Worm (Caenorhabditis elegans) whole organism, young adult: ENCODE data around the gene W09G12.9.

Experiments
- B0336.3 ChIP-seq: fragments of 200-800 bp; sonication (Bioruptor generic); IDR thresholded peaks from 2 replicates; pipeline ENCODE4 v1.3.6; 2022; ENCODE audit warnings: missing genetic modification characterization, missing compliant biosample characterization
- D2030.7 ChIP-seq: fragments of 200-800 bp; sonication (Bioruptor generic); IDR thresholded peaks from 2 replicates; pipeline ENCODE4 v1.3.6; 2022; ENCODE audit warnings: missing genetic modification reagents, missing genetic modification characterization, missing compliant biosample characterization
- F22D6.2 ChIP-seq: sonication (generic microtip); optimal IDR thresholded peaks from 2 replicates; lab custom pipeline; 2016; ENCODE audit warnings: mild to moderate bottlenecking, missing genetic modification characterization, missing compliant biosample characterization
- F23B12.7 ChIP-seq: sonication (generic microtip); optimal IDR thresholded peaks from 2 replicates; lab custom pipeline; 2017; ENCODE audit warnings: missing genetic modification characterization, mild to moderate bottlenecking, missing compliant biosample characterization, antibody characterized with exemption, moderate library complexity; ENCODE audit not compliant: insufficient read depth
- F33H1.4 ChIP-seq: fragments of 200-800 bp; sonication (Bioruptor generic); IDR thresholded peaks from 2 replicates; pipeline ENCODE4 v1.3.6; 2022; ENCODE audit warnings: missing genetic modification reagents, missing genetic modification characterization, missing compliant biosample characterization
- F39B2.1 ChIP-seq: fragments of 200-800 bp; sonication (Bioruptor generic); IDR thresholded peaks from 2 replicates; pipeline ENCODE4 v1.3.6; 2022; ENCODE audit warnings: missing genetic modification reagents, missing genetic modification characterization, missing compliant biosample characterization
- F52B5.7 ChIP-seq: sonication (generic microtip); optimal IDR thresholded peaks from 2 replicates; lab custom pipeline; 2016; ENCODE audit warnings: mild to moderate bottlenecking, missing genetic modification characterization, missing compliant biosample characterization
- T07F8.4 ChIP-seq: sonication (generic microtip); optimal IDR thresholded peaks from 2 replicates; lab custom pipeline; 2016; ENCODE audit warnings: mild to moderate bottlenecking, missing genetic modification characterization, moderate library complexity, missing compliant biosample characterization
- Y53F4B.3 ChIP-seq: fragments of 200-800 bp; sonication (Bioruptor generic); IDR thresholded peaks from 2 replicates; pipeline ENCODE4 v1.3.6; 2022; ENCODE audit warnings: missing genetic modification reagents, missing genetic modification characterization, missing compliant biosample characterization
- Y67H2A.10 ChIP-seq: fragments of 200-800 bp; sonication (Bioruptor generic); conservative IDR thresholded peaks from 2 replicates; pipeline ENCODE4 v1.3.6; 2022; ENCODE audit warnings: missing genetic modification reagents, missing genetic modification characterization, missing compliant biosample characterization
- akir-1 ChIP-seq: fragments of 200-800 bp; sonication (Bioruptor generic); optimal IDR thresholded peaks from 2 replicates; lab custom pipeline; 2018; ENCODE audit warnings: mild to moderate bottlenecking, missing genetic modification characterization, moderate library complexity, missing compliant biosample characterization
- bed-1 ChIP-seq: fragments of 200-800 bp; sonication (Bioruptor generic); IDR thresholded peaks from 2 replicates; pipeline ENCODE4 v1.3.6; 2022; ENCODE audit warnings: missing genetic modification reagents, missing genetic modification characterization, missing compliant biosample characterization
- cebp-1 ChIP-seq, 2 experiments: fragments of 200-800 bp in 1 of 2; sonication (Bioruptor generic) in 1 of 2; sonication (generic microtip) in 1 of 2; IDR thresholded peaks in 1 of 2; optimal IDR thresholded peaks in 1 of 2; 2 replicates each; pipeline versions ENCODE4 v1.3.6 to Lab custom; 2017 to 2022; ENCODE audit warnings: missing compliant biosample characterization in 2 of 2, missing genetic modification characterization in 2 of 2, mild to moderate bottlenecking in 1 of 2, missing genetic modification reagents in 1 of 2, moderate library complexity in 1 of 2
- ceh-27 ChIP-seq: fragments of 200-800 bp; sonication (Bioruptor generic); optimal IDR thresholded peaks from 2 replicates; lab custom pipeline; 2018; ENCODE audit warnings: mild to moderate bottlenecking, missing genetic modification characterization, moderate library complexity, missing compliant biosample characterization
- ceh-40 ChIP-seq: fragments of 200-800 bp; sonication (Bioruptor generic); IDR thresholded peaks from 2 replicates; pipeline ENCODE4 v1.3.6; 2022; ENCODE audit warnings: missing genetic modification characterization, missing compliant biosample characterization
- ceh-58 ChIP-seq: fragments of 200-800 bp; sonication (Bioruptor generic); IDR thresholded peaks from 2 replicates; pipeline ENCODE4 v1.3.6; 2022; ENCODE audit warnings: missing genetic modification characterization, missing compliant biosample characterization
- dpff-1 ChIP-seq: sonication (generic microtip); optimal IDR thresholded peaks from 2 replicates; lab custom pipeline; 2017; ENCODE audit warnings: mild to moderate bottlenecking, missing genetic modification characterization, missing compliant biosample characterization
- dpl-1 ChIP-seq: fragments of 150-350 bp; optimal IDR thresholded peaks from 2 replicates; lab custom pipeline; 2014; ENCODE audit warnings: missing biosample characterization, missing genetic modification reagents, missing genetic modification characterization
- efl-1 ChIP-seq: fragments of 150-350 bp; optimal IDR thresholded peaks from 2 replicates; lab custom pipeline; 2014; ENCODE audit warnings: missing biosample characterization, missing genetic modification reagents, missing genetic modification characterization
- egl-18 ChIP-seq: fragments of 200-800 bp; sonication (Bioruptor generic); IDR thresholded peaks from 2 replicates; pipeline ENCODE4 v1.3.6; 2022; ENCODE audit warnings: missing genetic modification reagents, missing genetic modification characterization, missing compliant biosample characterization
- egrh-3 ChIP-seq: fragments of 200-800 bp; sonication (Bioruptor generic); IDR thresholded peaks from 2 replicates; pipeline ENCODE4 v1.3.6; 2022; ENCODE audit warnings: missing genetic modification reagents, missing genetic modification characterization, missing compliant biosample characterization
- ekl-4 ChIP-seq: fragments of 200-800 bp; sonication (Bioruptor generic); IDR thresholded peaks from 2 replicates; pipeline ENCODE4 v1.3.6; 2022; ENCODE audit warnings: missing genetic modification reagents, missing genetic modification characterization, missing compliant biosample characterization
- hlh-26 ChIP-seq: fragments of 200-800 bp; sonication (Bioruptor generic); conservative IDR thresholded peaks from 2 replicates; pipeline ENCODE4 v1.3.6; 2022; ENCODE audit warnings: missing genetic modification reagents, missing genetic modification characterization, missing compliant biosample characterization
- lag-1 ChIP-seq: fragments of 200-800 bp; sonication (Bioruptor generic); IDR thresholded peaks from 2 replicates; pipeline ENCODE4 v1.3.6; 2022; ENCODE audit warnings: missing genetic modification reagents, missing genetic modification characterization, missing compliant biosample characterization
- let-607 ChIP-seq, 2 experiments: fragments of 200-800 bp in 1 of 2; sonication (Bioruptor generic) in 1 of 2; sonication (generic microtip) in 1 of 2; optimal IDR thresholded peaks; 2 replicates each; lab custom pipeline; 2016 to 2018; ENCODE audit warnings: mild to moderate bottlenecking in 2 of 2, missing compliant biosample characterization in 2 of 2, missing genetic modification characterization in 2 of 2, moderate library complexity in 2 of 2, missing genotype in 1 of 2
- lin-40 ChIP-seq: sonication (generic microtip); optimal IDR thresholded peaks from 2 replicates; lab custom pipeline; 2016; ENCODE audit warnings: missing genetic modification characterization, mild to moderate bottlenecking, missing compliant biosample characterization, missing genotype, missing genetic modification reagents
- lin-54 ChIP-seq: fragments of 200-800 bp; sonication (Bioruptor generic); optimal IDR thresholded peaks from 2 replicates; lab custom pipeline; 2018; ENCODE audit warnings: mild to moderate bottlenecking, missing genetic modification characterization, missing compliant biosample characterization
- lsy-27 ChIP-seq: sonication (generic microtip); optimal IDR thresholded peaks from 2 replicates; lab custom pipeline; 2017; ENCODE audit warnings: missing genetic modification characterization, mild to moderate bottlenecking, missing compliant biosample characterization, antibody characterized with exemption, missing genotype, borderline replicate concordance; ENCODE audit not compliant: insufficient read depth
- madf-10 ChIP-seq: sonication (generic microtip); optimal IDR thresholded peaks from 2 replicates; lab custom pipeline; 2016; ENCODE audit warnings: mild to moderate bottlenecking, missing genetic modification characterization, missing compliant biosample characterization
- madf-3 ChIP-seq: fragments of 200-800 bp; sonication (Bioruptor generic); IDR thresholded peaks from 2 replicates; pipeline ENCODE4 v1.3.6; 2022; ENCODE audit warnings: missing genetic modification reagents, missing genetic modification characterization, missing compliant biosample characterization
- mcd-1 ChIP-seq: fragments of 200-800 bp; sonication (Bioruptor generic); IDR thresholded peaks from 2 replicates; pipeline ENCODE4 v1.3.6; 2022; ENCODE audit warnings: missing genetic modification reagents, missing genetic modification characterization, missing compliant biosample characterization
- mel-28 ChIP-seq: sonication (generic microtip); optimal IDR thresholded peaks from 2 replicates; lab custom pipeline; 2016; ENCODE audit warnings: borderline replicate concordance, mild to moderate bottlenecking, missing genetic modification characterization, missing compliant biosample characterization
- mes-4 ChIP-seq: sonication (generic microtip); optimal IDR thresholded peaks from 2 replicates; lab custom pipeline; 2016; ENCODE audit warnings: missing genotype, missing genetic modification characterization, missing compliant biosample characterization
- mxl-1 ChIP-seq: sonication (generic microtip); optimal IDR thresholded peaks from 2 replicates; lab custom pipeline; 2016; ENCODE audit warnings: missing genetic modification characterization, missing compliant biosample characterization
- nhr-179 ChIP-seq: sonication (generic microtip); optimal IDR thresholded peaks from 2 replicates; lab custom pipeline; 2016; ENCODE audit warnings: mild to moderate bottlenecking, missing genetic modification characterization, missing compliant biosample characterization
- nhr-80 ChIP-seq: sonication (generic microtip); optimal IDR thresholded peaks from 2 replicates; lab custom pipeline; 2016; ENCODE audit warnings: missing genetic modification characterization, missing compliant biosample characterization
- rec-8 ChIP-seq, 2 experiments: sonication (generic microtip); optimal IDR thresholded peaks; 2 replicates each; lab custom pipeline; 2016; ENCODE audit warnings: mild to moderate bottlenecking in 2 of 2, missing genetic modification characterization in 2 of 2, missing genetic modification reagents in 2 of 2, missing genotype in 2 of 2, missing biosample characterization in 1 of 2, missing compliant biosample characterization in 1 of 2, moderate library complexity in 1 of 2
- rpc-1 ChIP-seq, 2 experiments: fragments of 150-350 bp in 1 of 2; sonication (generic microtip) in 1 of 2; optimal IDR thresholded peaks; 2 replicates each; lab custom pipeline; 2014 to 2018; ENCODE audit warnings: missing biosample characterization in 1 of 2, missing genetic modification characterization in 1 of 2, missing genetic modification reagents in 1 of 2, missing genotype in 1 of 2
- snpc-1.3 ChIP-seq: sonication (generic microtip); optimal IDR thresholded peaks from 2 replicates; lab custom pipeline; 2017; ENCODE audit warnings: missing genetic modification characterization, mild to moderate bottlenecking, missing compliant biosample characterization, antibody characterized with exemption, moderate library complexity, missing genotype, missing genetic modification reagents; ENCODE audit not compliant: insufficient read depth
- snpc-4 ChIP-seq, 5 experiments: fragments of 150-350 bp in 1 of 5; sonication (generic microtip) in 4 of 5; optimal IDR thresholded peaks; 2 replicates each; lab custom pipeline; 2014 to 2018; ENCODE audit warnings: missing genetic modification characterization in 5 of 5, missing biosample characterization in 3 of 5, antibody characterized with exemption in 2 of 5, mild to moderate bottlenecking in 2 of 5, missing compliant biosample characterization in 2 of 5, missing genotype in 2 of 5, moderate library complexity in 2 of 5, missing genetic modification reagents in 1 of 5
- tlf-1 ChIP-seq: fragments of 200-800 bp; sonication (Bioruptor generic); optimal IDR thresholded peaks from 2 replicates; lab custom pipeline; 2018; ENCODE audit warnings: mild to moderate bottlenecking, missing genetic modification characterization, missing compliant biosample characterization
- unc-130 ChIP-seq: sonication (generic microtip); optimal IDR thresholded peaks from 2 replicates; lab custom pipeline; 2016; ENCODE audit warnings: missing genetic modification reagents, missing genetic modification characterization, missing compliant biosample characterization
- xnd-1 ChIP-seq: sonication (generic microtip); optimal IDR thresholded peaks from 2 replicates; lab custom pipeline; 2016; ENCODE audit warnings: missing genotype, missing genetic modification reagents, missing genetic modification characterization, missing compliant biosample characterization
- zim-3 ChIP-seq: sonication (generic microtip); optimal IDR thresholded peaks from 2 replicates; lab custom pipeline; 2017; ENCODE audit warnings: mild to moderate bottlenecking, missing genetic modification characterization, moderate library complexity, missing compliant biosample characterization
- ztf-26 ChIP-seq: sonication (generic microtip); optimal IDR thresholded peaks from 2 replicates; lab custom pipeline; 2017; ENCODE audit warnings: missing genetic modification characterization, missing compliant biosample characterization
- ztf-28 ChIP-seq: fragments of 200-800 bp; sonication (Bioruptor generic); IDR thresholded peaks from 2 replicates; pipeline ENCODE4 v1.3.6; 2022; ENCODE audit warnings: missing genetic modification reagents, missing genetic modification characterization, missing compliant biosample characterization
- ztf-6 ChIP-seq: fragments of 200-800 bp; sonication (Bioruptor generic); IDR thresholded peaks from 2 replicates; pipeline ENCODE4 v1.3.6; 2022; ENCODE audit warnings: missing genetic modification reagents, missing genetic modification characterization, missing compliant biosample characterization

Gene W09G12.9

DNA sequence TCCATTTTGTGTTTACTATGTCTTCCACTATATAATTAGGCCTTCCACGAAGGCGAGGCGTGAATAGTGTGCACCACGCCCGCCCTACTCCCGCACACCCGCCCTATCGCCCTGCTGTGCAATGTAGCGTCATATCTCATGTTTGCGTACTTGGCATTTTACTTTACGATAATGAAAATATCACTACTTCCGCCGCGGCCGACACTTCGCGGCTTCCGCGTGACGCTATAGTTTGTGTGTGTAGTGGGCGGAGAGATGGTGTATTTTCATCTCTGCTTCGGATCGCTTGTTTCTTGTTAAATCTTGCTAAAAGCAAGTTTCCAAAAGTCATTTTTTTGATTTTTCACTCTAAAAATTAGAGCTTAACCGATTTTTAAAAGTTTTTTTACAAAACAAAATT, 44.1 kb downstream of the W09G12.9 start (continued):
- TF ChIP-seq rec-8 (tag; optimal IDR thresholded peaks at IDR 0.05; lab: Kevin White, UChicago) (no peak), tlf-1 (GFP tag; lab: Kevin White, UChicago) (no peak), nhr-80 (tag; lab: Kevin White, UChicago) (no peak), efl-1 (no peak), T07F8.4 (tag; lab: Kevin White, UChicago) (no peak), bed-1 (GFP tag; lab: Robert Waterston, UW) (no peak), rpc-1 (optimal IDR thresholded peaks at IDR 0.05; lab: Kevin White, UChicago) (no peak), rpc-1 (tag; optimal IDR thresholded peaks at IDR 0.05; lab: Kevin White, UChicago) (no peak), lsy-27 (tag; lab: Kevin White, UChicago) (no peak), dpl-1 (GFP tag; lab: Kevin White, UChicago) (no peak), ekl-4 (GFP tag; lab: Robert Waterston, UW) (no peak), lag-1 (GFP tag; lab: Robert Waterston, UW) (no peak), ztf-28 (GFP tag; lab: Robert Waterston, UW) (no peak), ceh-27 (no peak), F22D6.2 (tag; lab: Kevin White, UChicago) (no peak), snpc-4 (GFP tag; optimal IDR thresholded peaks at IDR 0.05; lab: Kevin White, UChicago) (no peak), snpc-4 (tag; optimal IDR thresholded peaks at IDR 0.05; lab: Kevin White, UChicago) (peak; percentile 83 to 96 (median 92)), nhr-179 (tag; lab: Kevin White, UChicago) (no peak), madf-3 (GFP tag; lab: Robert Waterston, UW) (no peak), mxl-1 (tag; lab: Kevin White, UChicago) (no peak), mes-4 (tag; lab: Kevin White, UChicago) (no peak), zim-3 (tag; lab: Kevin White, UChicago) (no peak), akir-1 (no peak), D2030.7 (GFP tag; lab: Robert Waterston, UW) (peak; percentile 33; the same call in 1 of the 2 replicates), egrh-3 (GFP tag; lab: Robert Waterston, UW) (no peak), B0336.3 (GFP tag; lab: Robert Waterston, UW) (no peak), egl-18 (GFP tag; lab: Robert Waterston, UW) (no peak), xnd-1 (tag; lab: Kevin White, UChicago) (no peak), F23B12.7 (no peak), Y53F4B.3 (no peak), unc-130 (GFP tag; lab: Kevin White, UChicago) (no peak), mel-28 (no peak), ceh-58 (GFP tag; lab: Robert Waterston, UW) (no peak), hlh-26 (GFP tag; lab: Robert Waterston, UW) (no peak), F33H1.4 (GFP tag; lab: Robert Waterston, UW) (peak; percentile 43), F52B5.7 (no peak), let-607 (tag; optimal IDR thresholded peaks at IDR 0.05; lab: Kevin White, UChicago) (no peak), lin-40 (tag; lab: Kevin White, UChicago) (no peak), ceh-40 (GFP tag; lab: Robert Waterston, UW) (no peak), ztf-6 (GFP tag; lab: Robert Waterston, UW) (no peak), ztf-26 (tag; lab: Kevin White, UChicago) (no peak), Y67H2A.10 (GFP tag; lab: Robert Waterston, UW) (no peak), snpc-1.3 (tag; lab: Kevin White, UChicago) (no peak), F39B2.1 (GFP tag; lab: Robert Waterston, UW) (no peak), cebp-1 (GFP tag; IDR thresholded peaks at IDR 0.05; lab: Robert Waterston, UW) (no peak), cebp-1 (tag; optimal IDR thresholded peaks at IDR 0.05; lab: Kevin White, UChicago) (no peak), lin-54 (GFP tag; lab: Kevin White, UChicago) (peak; percentile 25), dpff-1 (no peak), mcd-1 (GFP tag; lab: Robert Waterston, UW) (peak; percentile 42; the same call in 1 of the 2 replicates), madf-10 (tag; lab: Kevin White, UChicago) (no peak)
